Fruit fly (Drosophila melanogaster) whole organism, embryonic: ENCODE data around the gene CG14277.

Source experiments
- CG10321 ChIP-seq: fragments of 200-800 bp; sonication (Bioruptor generic); IDR thresholded peaks from 2 replicates; pipeline ENCODE4 v1.3.6; 2022; ENCODE audit warnings: missing biosample characterization, missing genetic modification characterization
- CG10979 ChIP-seq: fragments of 200-800 bp; sonication (Bioruptor generic); optimal IDR thresholded peaks from 2 replicates; lab custom pipeline; 2018; ENCODE audit warnings: missing biosample characterization, mild to moderate bottlenecking, missing genetic modification characterization, moderate library complexity
- CG11093 ChIP-seq: fragments of 200-800 bp; sonication (Bioruptor generic); IDR thresholded peaks from 3 replicates; pipeline ENCODE4 v1.3.6; 2022; ENCODE audit warnings: missing biosample characterization, missing genetic modification characterization
- CG11560 ChIP-seq: fragments of 200-800 bp; sonication (Bioruptor generic); IDR thresholded peaks from 3 replicates; pipeline ENCODE4 v1.3.6; 2022; ENCODE audit warnings: missing biosample characterization, missing genetic modification characterization
- CG11695 ChIP-seq: fragments of 200-800 bp; sonication (Bioruptor generic); IDR thresholded peaks from 3 replicates; pipeline ENCODE4 v1.3.6; 2022; ENCODE audit warnings: missing biosample characterization, missing genetic modification characterization
- CG12219 ChIP-seq: fragments of 200-800 bp; sonication (Bioruptor generic); optimal IDR thresholded peaks from 3 replicates; lab custom pipeline; 2018; ENCODE audit warnings: missing biosample characterization, mild to moderate bottlenecking, missing genetic modification characterization
- CG13287 ChIP-seq: fragments of 200-800 bp; sonication (Bioruptor generic); IDR thresholded peaks from 2 replicates; pipeline ENCODE4 v1.3.6; 2022; ENCODE audit warnings: missing biosample characterization, missing genetic modification characterization; ENCODE audit not compliant: partially characterized antibody
- CG15601 ChIP-seq: fragments of 200-800 bp; sonication (Bioruptor generic); optimal IDR thresholded peaks from 3 replicates; lab custom pipeline; 2019; ENCODE audit warnings: missing biosample characterization, mild to moderate bottlenecking, missing genetic modification characterization, moderate library complexity
- CG17186 ChIP-seq: fragments of 200-800 bp; sonication (Bioruptor generic); optimal IDR thresholded peaks from 3 replicates; lab custom pipeline; 2017; ENCODE audit warnings: missing biosample characterization, missing genetic modification reagents, missing genetic modification characterization
- CG17568 ChIP-seq: fragments of 200-800 bp; sonication (Bioruptor generic); optimal IDR thresholded peaks from 2 replicates; lab custom pipeline; 2018; ENCODE audit warnings: missing biosample characterization, mild to moderate bottlenecking, missing genetic modification characterization, moderate library complexity
- CG17612 ChIP-seq: fragments of 200-800 bp; sonication (Bioruptor generic); IDR thresholded peaks from 2 replicates; pipeline ENCODE4 v1.3.6; 2022; ENCODE audit warnings: missing biosample characterization, missing genetic modification characterization
- CG2116 ChIP-seq: fragments of 200-800 bp; sonication (Bioruptor generic); optimal IDR thresholded peaks from 3 replicates; lab custom pipeline; 2018; ENCODE audit warnings: missing biosample characterization, mild to moderate bottlenecking, missing genetic modification characterization
- CG3163 ChIP-seq: fragments of 200-800 bp; sonication (Bioruptor generic); optimal IDR thresholded peaks from 3 replicates; lab custom pipeline; 2016; ENCODE audit warnings: missing biosample characterization, missing genetic modification characterization
- CG32772 ChIP-seq: fragments of 200-800 bp; sonication (Bioruptor generic); IDR thresholded peaks from 2 replicates; pipeline ENCODE4 v1.3.6; 2022; ENCODE audit warnings: missing biosample characterization, missing genetic modification characterization
- CG3281 ChIP-seq: fragments of 200-800 bp; sonication (Bioruptor generic); optimal IDR thresholded peaks from 3 replicates; lab custom pipeline; 2017; ENCODE audit warnings: missing biosample characterization, mild to moderate bottlenecking, missing genetic modification characterization
- CG3407 ChIP-seq: fragments of 200-800 bp; sonication (Bioruptor generic); optimal IDR thresholded peaks from 2 replicates; lab custom pipeline; 2018; ENCODE audit warnings: missing biosample characterization, mild to moderate bottlenecking, missing genetic modification characterization
- CG34376 ChIP-seq: fragments of 200-800 bp; sonication (Bioruptor generic); optimal IDR thresholded peaks from 2 replicates; lab custom pipeline; 2018; ENCODE audit warnings: missing biosample characterization, mild to moderate bottlenecking, missing genetic modification characterization
- CG4820 ChIP-seq: fragments of 200-800 bp; sonication (Bioruptor generic); optimal IDR thresholded peaks from 3 replicates; lab custom pipeline; 2016; ENCODE audit warnings: missing biosample characterization, missing genetic modification characterization
- CG8944 ChIP-seq: fragments of 200-800 bp; sonication (Bioruptor generic); optimal IDR thresholded peaks from 3 replicates; lab custom pipeline; 2016; ENCODE audit warnings: missing biosample characterization, missing genetic modification characterization
- Dek ChIP-seq: fragments of 200-800 bp; sonication (Bioruptor generic); optimal IDR thresholded peaks from 3 replicates; lab custom pipeline; 2019; ENCODE audit warnings: missing biosample characterization, mild to moderate bottlenecking, missing genetic modification characterization, moderate library complexity
- Dp ChIP-seq: fragments of 200-800 bp; sonication (Bioruptor generic); optimal IDR thresholded peaks from 2 replicates; lab custom pipeline; 2018; ENCODE audit warnings: missing biosample characterization, mild to moderate bottlenecking, missing genetic modification characterization, moderate library complexity
- E2f1 ChIP-seq: fragments of 200-800 bp; sonication (Bioruptor generic); IDR thresholded peaks from 2 replicates; pipeline ENCODE4 v1.3.6; 2022; ENCODE audit warnings: missing biosample characterization, missing genetic modification characterization
- Fer1 ChIP-seq: fragments of 200-800 bp; sonication (Bioruptor generic); optimal IDR thresholded peaks from 2 replicates; lab custom pipeline; 2017; ENCODE audit warnings: missing biosample characterization, mild to moderate bottlenecking, missing genetic modification characterization
- Kr ChIP-seq: fragments of 200-800 bp; sonication (Bioruptor generic); optimal IDR thresholded peaks from 2 replicates; lab custom pipeline; 2017; ENCODE audit warnings: missing biosample characterization, mild to moderate bottlenecking, missing genetic modification characterization
- NC2α ChIP-seq: fragments of 200-800 bp; sonication (Bioruptor generic); optimal IDR thresholded peaks from 2 replicates; lab custom pipeline; 2016; ENCODE audit warnings: missing biosample characterization, missing genetic modification characterization
- Pdp1 ChIP-seq, 2 experiments: fragments of 200-800 bp; sonication (Bioruptor generic); optimal IDR thresholded peaks; 3 replicates each; lab custom pipeline; 2016; ENCODE audit warnings: missing biosample characterization in 2 of 2, missing genetic modification characterization in 2 of 2, mild to moderate bottlenecking in 1 of 2, moderate library complexity in 1 of 2
- Poxn ChIP-seq: fragments of 200-800 bp; sonication (Bioruptor generic); IDR thresholded peaks from 2 replicates; pipeline ENCODE4 v1.3.6; 2022; ENCODE audit warnings: missing biosample characterization, missing genetic modification characterization
- ato ChIP-seq: fragments of 200-800 bp; sonication (Bioruptor generic); IDR thresholded peaks from 2 replicates; pipeline ENCODE4 v1.3.6; 2022; ENCODE audit warnings: missing biosample characterization, missing genetic modification characterization; ENCODE audit not compliant: partially characterized antibody
- bigmax ChIP-seq: fragments of 200-800 bp; sonication (Bioruptor generic); optimal IDR thresholded peaks from 2 replicates; lab custom pipeline; 2018; ENCODE audit warnings: missing biosample characterization, mild to moderate bottlenecking, missing genetic modification characterization
- br ChIP-seq: fragments of >200 bp; optimal IDR thresholded peaks from 2 replicates; lab custom pipeline; 2017
- ci ChIP-seq: fragments of 200-800 bp; sonication (Bioruptor generic); IDR thresholded peaks from 3 replicates; pipeline ENCODE4 v1.3.6; 2022; ENCODE audit warnings: missing biosample characterization, missing genetic modification characterization
- eyg ChIP-seq: fragments of 200-800 bp; sonication (Bioruptor generic); optimal IDR thresholded peaks from 3 replicates; lab custom pipeline; 2016; ENCODE audit warnings: missing biosample characterization, missing genetic modification characterization
- grn ChIP-seq: fragments of 200-800 bp; sonication (Bioruptor generic); optimal IDR thresholded peaks from 3 replicates; lab custom pipeline; 2017; ENCODE audit warnings: missing biosample characterization, missing genetic modification characterization
- gt ChIP-seq: fragments of 200-800 bp; sonication (Bioruptor generic); IDR thresholded peaks from 2 replicates; pipeline ENCODE4 v1.3.6; 2022; ENCODE audit warnings: missing biosample characterization, missing genetic modification characterization
- jigr1 ChIP-seq: fragments of 200-800 bp; sonication (Bioruptor generic); IDR thresholded peaks from 3 replicates; pipeline ENCODE4 v1.3.6; 2022; ENCODE audit warnings: missing biosample characterization, missing genetic modification characterization
- knrl ChIP-seq: fragments of 200-800 bp; sonication (Bioruptor generic); IDR thresholded peaks from 3 replicates; pipeline ENCODE4 v1.3.6; 2022; ENCODE audit warnings: missing biosample characterization, missing genetic modification characterization; ENCODE audit not compliant: partially characterized antibody
- lbe ChIP-seq: fragments of 200-800 bp; sonication (Bioruptor generic); optimal IDR thresholded peaks from 2 replicates; lab custom pipeline; 2016; ENCODE audit warnings: missing biosample characterization, mild to moderate bottlenecking, missing genetic modification characterization
- mld ChIP-seq: fragments of 200-800 bp; sonication (Bioruptor generic); IDR thresholded peaks from 3 replicates; pipeline ENCODE4 v1.3.6; 2022; ENCODE audit warnings: missing biosample characterization, missing genetic modification characterization; ENCODE audit not compliant: partially characterized antibody
- otp ChIP-seq: fragments of 200-800 bp; sonication (Bioruptor generic); IDR thresholded peaks from 3 replicates; pipeline ENCODE4, ENCODE4 v1.3.6; 2022; ENCODE audit warnings: missing biosample characterization, missing genetic modification characterization
- rib ChIP-seq: fragments of 200-800 bp; sonication (Bioruptor generic); IDR thresholded peaks from 2 replicates; pipeline ENCODE4 v1.3.6; 2022; ENCODE audit warnings: missing biosample characterization, missing genetic modification characterization
- scrt ChIP-seq: fragments of 200-800 bp; sonication (Bioruptor generic); optimal IDR thresholded peaks from 2 replicates; lab custom pipeline; 2018; ENCODE audit warnings: missing biosample characterization, mild to moderate bottlenecking, missing genetic modification characterization, moderate library complexity
- sd ChIP-seq: fragments of 200-800 bp; sonication (Bioruptor generic); optimal IDR thresholded peaks from 3 replicates; lab custom pipeline; 2018; ENCODE audit warnings: missing biosample characterization, mild to moderate bottlenecking, missing genetic modification characterization, moderate library complexity
- shn ChIP-seq: fragments of 200-800 bp; sonication (Bioruptor generic); optimal IDR thresholded peaks from 3 replicates; lab custom pipeline; 2016; ENCODE audit warnings: missing biosample characterization, missing genetic modification characterization
- sima ChIP-seq: fragments of 200-800 bp; sonication (Bioruptor generic); optimal IDR thresholded peaks from 2 replicates; lab custom pipeline; 2016; ENCODE audit warnings: missing biosample characterization, missing genetic modification characterization
- stc ChIP-seq: fragments of 200-800 bp; sonication (Bioruptor generic); IDR thresholded peaks from 2 replicates; pipeline ENCODE4 v1.3.6; 2022; ENCODE audit warnings: missing biosample characterization, missing genetic modification characterization
- sug ChIP-seq: fragments of 200-800 bp; optimal IDR thresholded peaks from 2 replicates; lab custom pipeline; 2019; ENCODE audit warnings: missing biosample characterization, mild to moderate bottlenecking, missing genetic modification characterization, moderate library complexity
- tna ChIP-seq: fragments of 200-800 bp; sonication (Bioruptor generic); IDR thresholded peaks from 2 replicates; pipeline ENCODE4 v1.3.6; 2022; ENCODE audit warnings: missing biosample characterization, missing genetic modification characterization; ENCODE audit not compliant: partially characterized antibody
- trem ChIP-seq: fragments of 200-800 bp; optimal IDR thresholded peaks from 3 replicates; lab custom pipeline; 2019; ENCODE audit warnings: missing biosample characterization, mild to moderate bottlenecking, missing genetic modification characterization, moderate library complexity
- vnd ChIP-seq: fragments of 200-800 bp; sonication (Bioruptor generic); IDR thresholded peaks from 3 replicates; pipeline ENCODE4 v1.3.6; 2022; ENCODE audit warnings: missing biosample characterization, missing genetic modification characterization; ENCODE audit not compliant: partially characterized antibody
- zf30C ChIP-seq: fragments of 200-800 bp; sonication (Bioruptor generic); optimal IDR thresholded peaks from 3 replicates; lab custom pipeline; 2018; ENCODE audit warnings: missing biosample characterization, mild to moderate bottlenecking, missing genetic modification characterization

Gene CG14277

DNA sequence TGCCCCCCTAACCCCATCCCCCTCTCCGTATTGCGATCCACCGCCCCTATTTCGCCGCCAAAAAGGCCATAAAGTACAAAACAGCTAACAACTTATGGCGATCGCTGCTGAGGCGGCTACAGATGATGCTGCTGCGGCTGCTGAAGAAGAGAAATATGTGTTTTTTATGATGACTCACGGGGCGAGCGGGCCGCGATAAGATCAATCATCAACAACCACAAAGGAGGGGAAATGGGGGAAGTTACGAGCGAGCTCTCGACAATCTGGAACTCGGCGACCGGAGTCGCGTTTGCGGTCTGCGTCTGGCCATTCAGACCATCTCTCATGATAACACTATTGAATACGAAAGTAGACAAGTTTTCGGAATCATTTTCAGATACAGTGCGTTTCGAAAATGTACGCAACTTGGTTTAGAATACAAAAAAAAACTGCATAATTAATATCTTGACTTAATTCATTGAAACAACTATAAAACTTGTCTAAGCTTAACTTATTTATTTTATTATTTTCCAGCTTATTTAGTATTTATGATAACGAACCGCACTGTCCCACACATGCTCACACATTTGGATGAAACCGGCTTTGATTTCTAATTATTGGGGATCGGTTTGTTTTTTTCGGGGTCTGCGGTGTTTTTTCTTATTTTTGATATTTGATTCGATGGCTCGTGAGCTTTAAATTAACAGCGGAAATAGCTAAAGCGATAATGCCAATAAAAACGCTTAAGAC is 50.0 kb downstream of the CG14277 start (continued):
- peak; percentile 100 for TF ChIP-seq CG11695
- peak; percentile 79 for TF ChIP-seq CG17186
- peak; percentile 98 for TF ChIP-seq stc
- peak; percentile 96 for TF ChIP-seq CG15601 (tag; lab: Kevin White, UChicago)
- no peak for TF ChIP-seq br
- peak; percentile 35 for TF ChIP-seq zf30C (GFP tag; lab: Kevin White, UChicago)
- TF ChIP-seq tna (GFP tag; lab: Robert Waterston, UW), result no peak
- TF ChIP-seq ato (GFP tag; lab: Robert Waterston, UW), result no peak
- peak; percentile 59 for TF ChIP-seq bigmax (GFP tag; lab: Kevin White, UChicago)
- TF ChIP-seq CG3407, result peak; percentile 90
- peak; percentile 96 for TF ChIP-seq CG11093 (GFP tag; lab: Robert Waterston, UW)
- TF ChIP-seq Kr (GFP tag; lab: Kevin White, UChicago), result no peak
- peak; percentile 85 for TF ChIP-seq Poxn
- peak; percentile 92 to 95 for TF ChIP-seq Pdp1 (GFP tag; optimal IDR thresholded peaks at IDR 0.05; lab: Kevin White, UChicago)
- peak; percentile 70 for TF ChIP-seq CG2116 (GFP tag; lab: Kevin White, UChicago)
- peak; percentile 91 for TF ChIP-seq CG17612 (GFP tag; lab: Robert Waterston, UW)
- TF ChIP-seq sima (GFP tag; lab: Kevin White, UChicago), result peak; percentile 79
- TF ChIP-seq CG4820 (GFP tag; lab: Kevin White, UChicago), result peak; percentile 93
- peak; percentile 90 for TF ChIP-seq grn (GFP tag; lab: Kevin White, UChicago)
- TF ChIP-seq Fer1 (GFP tag; lab: Kevin White, UChicago), result peak; percentile 96
- TF ChIP-seq sug (tag; lab: Kevin White, UChicago), result peak; percentile 93
- peak; percentile 97 for TF ChIP-seq rib
- peak; percentile 73; the same call in 1 of the 2 replicates for TF ChIP-seq CG10321 (GFP tag; lab: Robert Waterston, UW)
- TF ChIP-seq otp (GFP tag; lab: Robert Waterston, UW), result peak; percentile 96
- TF ChIP-seq CG17568 (GFP tag; lab: Kevin White, UChicago), result peak; percentile 91
- TF ChIP-seq CG8944 (GFP tag; lab: Kevin White, UChicago), result peak; percentile 89
- TF ChIP-seq CG12219, result peak; percentile 95
- peak; percentile 95 for TF ChIP-seq Dek
- peak; percentile 97 for TF ChIP-seq CG10979
- TF ChIP-seq CG3281, result peak; percentile 94
- peak; percentile 94 for TF ChIP-seq scrt (GFP tag; lab: Kevin White, UChicago)
- no peak for TF ChIP-seq CG13287
- TF ChIP-seq mld (GFP tag; lab: Robert Waterston, UW), result no peak
- TF ChIP-seq knrl (GFP tag; lab: Robert Waterston, UW), result no peak
- peak; percentile 96 for TF ChIP-seq CG34376 (GFP tag; lab: Kevin White, UChicago)
- peak; percentile 94 for TF ChIP-seq jigr1 (GFP tag; lab: Robert Waterston, UW)
- peak; percentile 85 for TF ChIP-seq eyg (GFP tag; lab: Kevin White, UChicago)
- TF ChIP-seq ci (GFP tag; lab: Robert Waterston, UW), result peak; percentile 99
- peak; percentile 97 for TF ChIP-seq CG32772 (GFP tag; lab: Robert Waterston, UW)
- TF ChIP-seq CG11560 (tag; lab: Robert Waterston, UW), result peak; percentile 89
- peak; percentile 78 for TF ChIP-seq CG3163 (GFP tag; lab: Kevin White, UChicago)
- TF ChIP-seq gt (GFP tag; lab: Robert Waterston, UW), result peak; percentile 83
- TF ChIP-seq shn (GFP tag; lab: Kevin White, UChicago), result peak; percentile 71
- peak; percentile 97 for TF ChIP-seq E2f1
- TF ChIP-seq NC2α (GFP tag; lab: Kevin White, UChicago), result peak; percentile 84
- peak; percentile 88 for TF ChIP-seq sd (tag; lab: Kevin White, UChicago)
- peak; percentile 32 for TF ChIP-seq lbe (GFP tag; lab: Kevin White, UChicago)
- TF ChIP-seq vnd (GFP tag; lab: Robert Waterston, UW), result no peak
- peak; percentile 10 for TF ChIP-seq Dp (GFP tag; lab: Kevin White, UChicago)
- TF ChIP-seq trem (tag; lab: Kevin White, UChicago), result peak; percentile 94
